Worm (Caenorhabditis elegans) whole organism, L2 larva: ENCODE results near the gene pho-1.

Source experiments
- ama-1 ChIP-seq: fragments of 150-350 bp; optimal IDR thresholded peaks from 2 replicates; lab custom pipeline; 2018; ENCODE audit warnings: inconsistent platforms
- unc-62 ChIP-seq: fragments of 150-350 bp; optimal IDR thresholded peaks from 2 replicates; lab custom pipeline; 2014; ENCODE audit warnings: missing biosample characterization, missing genetic modification reagents, missing genetic modification characterization

- TF ChIP-seq ama-1 (lab: Kevin White, UChicago): no peak
- TF ChIP-seq unc-62 (GFP tag; lab: Kevin White, UChicago): no peak
These were observed 11.2 kb upstream of the pho-1 start, which contains the start of gene ptr-6 for ce11 chrII:5246791-5247361.
